Fruit fly (Drosophila melanogaster) whole organism, pupa: Measurements from ENCODE around the gene Tao.

Experiments
- CG4496 ChIP-seq: fragments of 200-800 bp; sonication (Bioruptor generic); IDR thresholded peaks from 3 replicates; pipeline ENCODE4 v1.3.6; 2022; ENCODE audit warnings: missing biosample characterization, missing genetic modification characterization
- CG8301 ChIP-seq: fragments of 200-800 bp; sonication (Bioruptor generic); optimal IDR thresholded peaks from 2 replicates; lab custom pipeline; 2018; ENCODE audit warnings: missing biosample characterization, mild to moderate bottlenecking, missing genetic modification characterization
- CG9948 ChIP-seq: fragments of 200-800 bp; sonication (Bioruptor generic); optimal IDR thresholded peaks from 2 replicates; lab custom pipeline; 2018; ENCODE audit warnings: missing biosample characterization, mild to moderate bottlenecking, missing genetic modification characterization, moderate library complexity
- EcR ChIP-seq: fragments of 200-800 bp; sonication (Bioruptor generic); optimal IDR thresholded peaks from 3 replicates; lab custom pipeline; 2019; ENCODE audit warnings: missing biosample characterization, missing genetic modification characterization, mild to moderate bottlenecking, moderate library complexity, missing genetic modification reagents
- rn ChIP-seq: fragments of 200-800 bp; sonication (Bioruptor generic); IDR thresholded peaks from 2 replicates; pipeline ENCODE4 v1.3.6; 2022; ENCODE audit warnings: missing biosample characterization, missing genetic modification characterization

- TF ChIP-seq EcR (GFP tag; lab: Kevin White, UChicago) (no peak), CG4496 (no peak), CG9948 (tag; lab: Kevin White, UChicago) (no peak), rn (GFP tag; lab: Robert Waterston, UW) (no peak), CG8301 (tag; lab: Kevin White, UChicago) (no peak)
Measured at dm6 chrX:19535394-19535793, 44.2 kb downstream of the Tao start.
